Fruit fly (Drosophila melanogaster) S2 (cell line): ENCODE results near the gene Nepl9.

Experiments
- CG8478 ChIP-seq: fragments of >200 bp; optimal IDR thresholded peaks from 2 replicates; lab custom pipeline; 2018
- CTCF ChIP-seq, 2 experiments: fragments of >200 bp; optimal IDR thresholded peaks; 2 replicates each; lab custom pipeline; 2018

dm6 chr2L:16837672-16838071 lies 614 bp upstream of the Nepl9 start, which contains the start of the genes SclA and SclB:
- TF ChIP-seq CTCF (optimal IDR thresholded peaks at IDR 0.05; lab: Kevin White, UChicago) (no peak), CG8478 (no peak)
